Worm (Caenorhabditis elegans): ENCODE data around the gene M04D8.8.

ce11 chrIII:9985542-9985941 lies 48.4 kb upstream of the M04D8.8 start:
- TF ChIP-seq ztf-11 (tag; optimal IDR thresholded peaks at IDR 0.05): no peak
- no peak for TF ChIP-seq elt-3 (tag; optimal IDR thresholded peaks at IDR 0.05)
- TF ChIP-seq nhr-237 (tag; optimal IDR thresholded peaks at IDR 0.05): no peak
- TF ChIP-seq ces-1 (GFP tag; optimal IDR thresholded peaks at IDR 0.05): no peak
- no peak for TF ChIP-seq ham-2 (GFP tag; optimal IDR thresholded peaks at IDR 0.05)
- no peak for TF ChIP-seq snpc-4 (tag; optimal IDR thresholded peaks at IDR 0.05)
- no peak for TF ChIP-seq mep-1 (tag; optimal IDR thresholded peaks at IDR 0.05)
- TF ChIP-seq blmp-1 (tag; optimal IDR thresholded peaks at IDR 0.05): no peak
- TF ChIP-seq nhr-12 (tag; optimal IDR thresholded peaks at IDR 0.05): no peak
- no peak for TF ChIP-seq sptf-1 (tag; optimal IDR thresholded peaks at IDR 0.05)
- no peak for TF ChIP-seq pha-4 (tag; optimal IDR thresholded peaks at IDR 0.05)
- no peak for TF ChIP-seq lin-13 (tag; optimal IDR thresholded peaks at IDR 0.05)

Measured in whole organism, mixed stage, embryonic.